Worm (Caenorhabditis elegans) whole organism, L1 larva: ENCODE results near the gene pqn-53.

Experiments
- C04F5.9 ChIP-seq: sonication (generic microtip); optimal IDR thresholded peaks from 2 replicates; lab custom pipeline; 2016; ENCODE audit warnings: missing genetic modification characterization, missing compliant biosample characterization
- C16A3.4 ChIP-seq: fragments of 150-350 bp; optimal IDR thresholded peaks from 2 replicates; lab custom pipeline; 2014; ENCODE audit warnings: missing biosample characterization, missing genetic modification characterization
- C34B4.2 ChIP-seq: sonication (generic microtip); optimal IDR thresholded peaks from 2 replicates; lab custom pipeline; 2017; ENCODE audit warnings: mild to moderate bottlenecking, missing genetic modification characterization, missing compliant biosample characterization
- F16B12.6 ChIP-seq: fragments of 150-350 bp; optimal IDR thresholded peaks from 2 replicates; lab custom pipeline; 2014; ENCODE audit warnings: missing biosample characterization, missing genetic modification characterization
- Y116A8C.19 ChIP-seq: sonication (generic microtip); optimal IDR thresholded peaks from 2 replicates; lab custom pipeline; 2016; ENCODE audit warnings: missing compliant biosample characterization, missing genetic modification characterization, borderline replicate concordance
- blmp-1 ChIP-seq: fragments of 150-350 bp; optimal IDR thresholded peaks from 2 replicates; lab custom pipeline; 2014; ENCODE audit warnings: missing biosample characterization, missing genetic modification characterization
- ceh-63 ChIP-seq: fragments of 200-800 bp; sonication (Bioruptor generic); optimal IDR thresholded peaks from 2 replicates; lab custom pipeline; 2018; ENCODE audit warnings: mild to moderate bottlenecking, missing genetic modification characterization, missing compliant biosample characterization
- ceh-82 ChIP-seq, 3 experiments: fragments of 150-350 bp in 1 of 3; sonication (generic microtip) in 2 of 3; optimal IDR thresholded peaks; 2 replicates each; lab custom pipeline; 2014 to 2017; ENCODE audit warnings: missing biosample characterization in 3 of 3, missing genetic modification characterization in 3 of 3
- ces-1 ChIP-seq: fragments of 150-350 bp; optimal IDR thresholded peaks from 2 replicates; lab custom pipeline; 2014; ENCODE audit warnings: missing biosample characterization, missing genetic modification reagents, missing genetic modification characterization
- dpl-1 ChIP-seq, 3 experiments: fragments of 150-350 bp in 2 of 3; sonication (generic microtip) in 1 of 3; optimal IDR thresholded peaks; 2 replicates each; lab custom pipeline; 2014 to 2017; ENCODE audit warnings: missing biosample characterization in 3 of 3, missing genetic modification characterization in 3 of 3, missing genetic modification reagents in 3 of 3
- dsc-1 ChIP-seq: sonication (generic microtip); optimal IDR thresholded peaks from 2 replicates; lab custom pipeline; 2016; ENCODE audit warnings: mild to moderate bottlenecking, missing genetic modification characterization, missing compliant biosample characterization
- efl-1 ChIP-seq, 4 experiments: fragments of 150-350 bp; optimal IDR thresholded peaks in 3 of 4; peaks in 1 of 4; 1 replicate in 1 of 4; 2 replicates in 3 of 4; lab custom pipeline; 2014; ENCODE audit warnings: missing biosample characterization in 2 of 4, missing genetic modification characterization in 2 of 4, missing genetic modification reagents in 2 of 4
- efl-3 ChIP-seq: fragments of 200-800 bp; sonication (Bioruptor generic); optimal IDR thresholded peaks from 2 replicates; lab custom pipeline; 2018; ENCODE audit warnings: mild to moderate bottlenecking, missing genetic modification characterization, missing compliant biosample characterization
- elt-3 ChIP-seq, 6 experiments: fragments of 150-350 bp in 1 of 6; sonication (generic microtip); optimal IDR thresholded peaks; 2 replicates each; lab custom pipeline; 2017 to 2018; ENCODE audit warnings: missing biosample characterization in 6 of 6, missing genetic modification characterization in 6 of 6, inconsistent platforms in 1 of 6
- fkh-10 ChIP-seq: sonication (generic microtip); optimal IDR thresholded peaks from 2 replicates; lab custom pipeline; 2017; ENCODE audit warnings: missing biosample characterization, missing genetic modification reagents, missing genetic modification characterization
- fkh-4 ChIP-seq: sonication (generic microtip); optimal IDR thresholded peaks from 2 replicates; lab custom pipeline; 2016; ENCODE audit warnings: missing compliant biosample characterization, missing genetic modification characterization, borderline replicate concordance
- fkh-8 ChIP-seq: sonication (generic microtip); optimal IDR thresholded peaks from 2 replicates; lab custom pipeline; 2016; ENCODE audit warnings: mild to moderate bottlenecking, missing genetic modification characterization, missing compliant biosample characterization
- fos-1 ChIP-seq: fragments of 150-350 bp; optimal IDR thresholded peaks from 2 replicates; lab custom pipeline; 2014; ENCODE audit warnings: missing biosample characterization, missing genetic modification characterization
- irx-1 ChIP-seq: sonication (generic microtip); optimal IDR thresholded peaks from 2 replicates; lab custom pipeline; 2016; ENCODE audit warnings: missing genetic modification characterization, missing compliant biosample characterization
- isw-1 ChIP-seq: fragments of 200-800 bp; sonication (Bioruptor generic); IDR thresholded peaks from 2 replicates; pipeline ENCODE4 v1.3.6; 2022; ENCODE audit warnings: missing genetic modification characterization, missing compliant biosample characterization
- jun-1 ChIP-seq: fragments of 150-350 bp; optimal IDR thresholded peaks from 2 replicates; lab custom pipeline; 2014; ENCODE audit warnings: missing biosample characterization, missing genetic modification reagents, missing genetic modification characterization
- lin-14 ChIP-seq: fragments of 200-800 bp; sonication (Bioruptor generic); optimal IDR thresholded peaks from 2 replicates; lab custom pipeline; 2018; ENCODE audit warnings: mild to moderate bottlenecking, missing genetic modification characterization, moderate library complexity, missing compliant biosample characterization
- lin-15B ChIP-seq: fragments of 150-350 bp; sonication (generic microtip); optimal IDR thresholded peaks from 3 replicates; lab custom pipeline; 2014; ENCODE audit warnings: missing biosample characterization, missing genetic modification characterization
- lin-35 ChIP-seq, 2 experiments: fragments of 150-350 bp; optimal IDR thresholded peaks; 2 replicates each; lab custom pipeline; 2014; ENCODE audit warnings: missing biosample characterization in 2 of 2, missing genetic modification characterization in 2 of 2, missing genetic modification reagents in 2 of 2
- lir-3 ChIP-seq: sonication (generic microtip); optimal IDR thresholded peaks from 2 replicates; lab custom pipeline; 2016; ENCODE audit warnings: mild to moderate bottlenecking, missing genetic modification characterization, moderate library complexity, missing compliant biosample characterization; ENCODE audit not compliant: poor library complexity
- lsy-2 ChIP-seq, 2 experiments: fragments of 150-350 bp; optimal IDR thresholded peaks; 2 replicates each; lab custom pipeline; 2014; ENCODE audit warnings: missing biosample characterization in 2 of 2, missing genetic modification characterization in 2 of 2
- mep-1 ChIP-seq: fragments of 150-350 bp; optimal IDR thresholded peaks from 2 replicates; lab custom pipeline; 2014; ENCODE audit warnings: missing biosample characterization, missing genetic modification characterization
- nhr-11 ChIP-seq: fragments of 150-350 bp; optimal IDR thresholded peaks from 2 replicates; lab custom pipeline; 2014; ENCODE audit warnings: missing biosample characterization, missing genetic modification characterization
- nhr-12 ChIP-seq: sonication (generic microtip); optimal IDR thresholded peaks from 2 replicates; lab custom pipeline; 2017; ENCODE audit warnings: missing biosample characterization, missing genetic modification characterization
- nhr-19 ChIP-seq: fragments of 200-800 bp; sonication (Bioruptor generic); conservative IDR thresholded peaks from 2 replicates; pipeline ENCODE4 v1.3.6; 2022; ENCODE audit warnings: missing genetic modification characterization, missing compliant biosample characterization
- nhr-20 ChIP-seq: sonication (generic microtip); optimal IDR thresholded peaks from 2 replicates; lab custom pipeline; 2016; ENCODE audit warnings: mild to moderate bottlenecking, missing genetic modification characterization, missing compliant biosample characterization
- nhr-47 ChIP-seq: sonication (generic microtip); optimal IDR thresholded peaks from 2 replicates; lab custom pipeline; 2016; ENCODE audit warnings: mild to moderate bottlenecking, missing genetic modification characterization, moderate library complexity, missing compliant biosample characterization
- nhr-71 ChIP-seq: sonication (generic microtip); optimal IDR thresholded peaks from 2 replicates; lab custom pipeline; 2016; ENCODE audit warnings: mild to moderate bottlenecking, missing genetic modification characterization, moderate library complexity, missing compliant biosample characterization
- nhr-84 ChIP-seq: sonication (generic microtip); optimal IDR thresholded peaks from 2 replicates; lab custom pipeline; 2017; ENCODE audit warnings: missing biosample characterization, missing genetic modification characterization
- nhr-85 ChIP-seq: sonication (generic microtip); peaks from one replicate; lab custom pipeline; 2016; ENCODE audit warnings: missing genetic modification characterization, inconsistent platforms, missing compliant biosample characterization
- nhr-90 ChIP-seq: sonication (generic microtip); optimal IDR thresholded peaks from 2 replicates; lab custom pipeline; 2016; ENCODE audit warnings: mild to moderate bottlenecking, missing genetic modification characterization, missing compliant biosample characterization; ENCODE audit not compliant: poor library complexity
- pax-3 ChIP-seq: fragments of 200-800 bp; sonication (Bioruptor generic); optimal IDR thresholded peaks from 2 replicates; lab custom pipeline; 2018; ENCODE audit warnings: mild to moderate bottlenecking, missing genetic modification characterization, moderate library complexity, missing compliant biosample characterization
- rnt-1 ChIP-seq: sonication (generic microtip); optimal IDR thresholded peaks from 2 replicates; lab custom pipeline; 2016; ENCODE audit warnings: mild to moderate bottlenecking, missing genetic modification characterization, moderate library complexity, missing compliant biosample characterization
- skn-1 ChIP-seq: fragments of 150-350 bp; optimal IDR thresholded peaks from 2 replicates; lab custom pipeline; 2014; ENCODE audit warnings: missing biosample characterization, missing genetic modification characterization
- snpc-4 ChIP-seq: fragments of 150-350 bp; optimal IDR thresholded peaks from 2 replicates; lab custom pipeline; 2014; ENCODE audit warnings: missing biosample characterization, missing genetic modification characterization
- snu-23 ChIP-seq: sonication (generic microtip); optimal IDR thresholded peaks from 2 replicates; lab custom pipeline; 2016; ENCODE audit warnings: missing genetic modification characterization, missing compliant biosample characterization
- sox-4 ChIP-seq: sonication (generic microtip); optimal IDR thresholded peaks from 2 replicates; lab custom pipeline; 2016; ENCODE audit warnings: missing genetic modification characterization, missing compliant biosample characterization
- sptf-1 ChIP-seq: fragments of 150-350 bp; optimal IDR thresholded peaks from 2 replicates; lab custom pipeline; 2014; ENCODE audit warnings: missing biosample characterization, missing genetic modification characterization
- swsn-7 ChIP-seq: sonication (generic microtip); optimal IDR thresholded peaks from 2 replicates; lab custom pipeline; 2016; ENCODE audit warnings: missing genetic modification characterization, missing compliant biosample characterization
- tbx-2 ChIP-seq: sonication (generic microtip); optimal IDR thresholded peaks from 2 replicates; lab custom pipeline; 2016; ENCODE audit warnings: missing genetic modification characterization, missing compliant biosample characterization
- unc-86 ChIP-seq: sonication (generic microtip); optimal IDR thresholded peaks from 2 replicates; lab custom pipeline; 2016; ENCODE audit warnings: missing genetic modification characterization, missing compliant biosample characterization
- xbp-1 ChIP-seq: sonication (generic microtip); optimal IDR thresholded peaks from 2 replicates; lab custom pipeline; 2016; ENCODE audit warnings: missing genetic modification characterization, missing compliant biosample characterization
- ztf-11 ChIP-seq, 2 experiments: sonication (generic microtip); optimal IDR thresholded peaks; 2 replicates each; lab custom pipeline; 2016 to 2017; ENCODE audit warnings: missing genetic modification characterization in 2 of 2, missing biosample characterization in 1 of 2, missing compliant biosample characterization in 1 of 2

pqn-53 gene

ce11 chrV:12045132-12045531 is 20.1 kb downstream of the pqn-53 start, which contains the start of gene F10C2.5:
Gene F10C2.5 (plus strand): TSS chrV:12045432.
- no peak for TF ChIP-seq sox-4
- TF ChIP-seq nhr-11 (tag; lab: Kevin White, UChicago) = no peak
- no peak for TF ChIP-seq mep-1 (tag; lab: Kevin White, UChicago)
- TF ChIP-seq fkh-10 (GFP tag; lab: Kevin White, UChicago) = no peak
- TF ChIP-seq lin-35 (GFP tag; optimal IDR thresholded peaks at IDR 0.05; lab: Kevin White, UChicago) = no peak
- TF ChIP-seq ceh-63 (GFP tag; lab: Kevin White, UChicago) = no peak
- no peak for TF ChIP-seq nhr-84 (tag; lab: Kevin White, UChicago)
- no peak for TF ChIP-seq dpl-1 (GFP tag; optimal IDR thresholded peaks at IDR 0.05; lab: Kevin White, UChicago)

- TF ChIP-seq xbp-1 (tag; lab: Kevin White, UChicago) (peak; percentile 64), ces-1 (GFP tag; lab: Kevin White, UChicago) (no peak), nhr-47 (peak; percentile 63), fkh-8 (tag; lab: Kevin White, UChicago) (peak; percentile 42), lin-35 (GFP tag; optimal IDR thresholded peaks at IDR 0.05; lab: Kevin White, UChicago) (peak; percentile 93 to 96), nhr-12 (no peak), nhr-11 (tag; lab: Kevin White, UChicago) (no peak), C04F5.9 (tag; lab: Kevin White, UChicago) (peak; percentile 26), sptf-1 (tag; lab: Kevin White, UChicago) (no peak), skn-1 (tag; lab: Kevin White, UChicago) (peak; percentile 58), lsy-2 (tag; optimal IDR thresholded peaks at IDR 0.05; lab: Kevin White, UChicago) (peak; percentile 63 to 84), ztf-11 (tag; optimal IDR thresholded peaks at IDR 0.05; lab: Kevin White, UChicago) (no peak), ceh-82 (tag; optimal IDR thresholded peaks at IDR 0.05; lab: Kevin White, UChicago) (peak in 1 of 3 experiments; percentile 63), fkh-4 (tag; lab: Kevin White, UChicago) (no peak), efl-3 (GFP tag; lab: Kevin White, UChicago) (no peak), blmp-1 (tag; lab: Kevin White, UChicago) (peak; percentile 60), irx-1 (tag; lab: Kevin White, UChicago) (peak; percentile 34), C34B4.2 (no peak), snpc-4 (tag; lab: Kevin White, UChicago) (peak; percentile 19), elt-3 (tag; optimal IDR thresholded peaks at IDR 0.05; lab: Kevin White, UChicago) (peak in 2 of 6 experiments; percentile 50 to 62), nhr-71 (tag; lab: Kevin White, UChicago) (peak; percentile 82), rnt-1 (tag; lab: Kevin White, UChicago) (peak; percentile 50), lir-3 (tag; lab: Kevin White, UChicago) (no peak), dpl-1 (GFP tag; optimal IDR thresholded peaks at IDR 0.05; lab: Kevin White, UChicago) (peak; percentile 92 to 96 (median 94)), nhr-85 (tag; lab: Kevin White, UChicago) (peak; percentile 81), snu-23 (GFP tag; lab: Kevin White, UChicago) (peak; percentile 76), swsn-7 (tag; lab: Kevin White, UChicago) (peak; percentile 54), C16A3.4 (tag; lab: Kevin White, UChicago) (peak; percentile 63), efl-1 (optimal IDR thresholded peaks at IDR 0.05; lab: Kevin White, UChicago) (peak; percentile 89 to 95), efl-1 (GFP tag; optimal IDR thresholded peaks at IDR 0.05 in 1 of 2; lab: Kevin White, UChicago) (peak; percentile 94 to 99), mep-1 (tag; lab: Kevin White, UChicago) (peak; percentile 5), jun-1 (tag; lab: Kevin White, UChicago) (no peak), unc-86 (tag; lab: Kevin White, UChicago) (peak; percentile 48), nhr-19 (GFP tag; lab: Robert Waterston, UW) (peak; percentile 48), Y116A8C.19 (tag; lab: Kevin White, UChicago) (no peak), lin-15B (tag; lab: Kevin White, UChicago) (peak; percentile 74), F16B12.6 (tag; lab: Kevin White, UChicago) (peak; percentile 11), pax-3 (peak; percentile 55), dsc-1 (peak; percentile 28), isw-1 (GFP tag; lab: Robert Waterston, UW) (peak; percentile 48), lin-14 (GFP tag; lab: Kevin White, UChicago) (no peak), nhr-20 (tag; lab: Kevin White, UChicago) (peak; percentile 71), tbx-2 (tag; lab: Kevin White, UChicago) (peak; percentile 66), fos-1 (tag; lab: Kevin White, UChicago) (no peak), nhr-90 (tag; lab: Kevin White, UChicago) (peak; percentile 27)
These were observed 24.2 kb downstream of the pqn-53 start, which contains the start of the genes kup-1 and F10C2.4 for ce11 chrV:12040823-12041606. Gene kup-1 (minus strand): TSS chrV:12040873. Gene F10C2.4 (plus strand): TSS chrV:12041556.
